Fruit fly (Drosophila melanogaster) whole organism, embryonic: ENCODE results near the gene Pa1.

ENCODE experiments used
- Blimp-1 ChIP-seq: fragments of 200-800 bp; sonication (Bioruptor generic); optimal IDR thresholded peaks from 3 replicates; lab custom pipeline; 2018; ENCODE audit warnings: missing biosample characterization, missing genetic modification characterization, mild to moderate bottlenecking, moderate library complexity, missing genetic modification reagents
- Bteb2 ChIP-seq: fragments of 200-800 bp; sonication (Bioruptor generic); optimal IDR thresholded peaks from 2 replicates; lab custom pipeline; 2016; ENCODE audit warnings: missing biosample characterization, missing genetic modification characterization
- CG12299 ChIP-seq: fragments of 200-800 bp; sonication (Bioruptor generic); optimal IDR thresholded peaks from 2 replicates; lab custom pipeline; 2018; ENCODE audit warnings: missing biosample characterization, mild to moderate bottlenecking, missing genetic modification characterization
- CG12391 ChIP-seq: fragments of 200-800 bp; sonication (Bioruptor generic); optimal IDR thresholded peaks from 3 replicates; lab custom pipeline; 2018; ENCODE audit warnings: missing biosample characterization, mild to moderate bottlenecking, missing genetic modification characterization, moderate library complexity
- CG12744 ChIP-seq: fragments of 200-800 bp; sonication (Bioruptor generic); optimal IDR thresholded peaks from 2 replicates; lab custom pipeline; 2016; ENCODE audit warnings: missing biosample characterization, missing genetic modification characterization
- CG12769 ChIP-seq: fragments of 200-800 bp; sonication (Bioruptor generic); optimal IDR thresholded peaks from 2 replicates; lab custom pipeline; 2019; ENCODE audit warnings: missing biosample characterization, mild to moderate bottlenecking, missing genetic modification characterization, moderate library complexity
- CG13296 ChIP-seq: fragments of 200-800 bp; sonication (Bioruptor generic); optimal IDR thresholded peaks from 3 replicates; lab custom pipeline; 2018; ENCODE audit warnings: missing biosample characterization, mild to moderate bottlenecking, missing genetic modification characterization
- CG15514 ChIP-seq: fragments of 200-800 bp; sonication (Bioruptor generic); optimal IDR thresholded peaks from 3 replicates; lab custom pipeline; 2017; ENCODE audit warnings: missing biosample characterization, missing genetic modification characterization, mild to moderate bottlenecking, moderate library complexity, missing genetic modification reagents
- CG18619 ChIP-seq: fragments of 200-800 bp; sonication (Bioruptor generic); optimal IDR thresholded peaks from 3 replicates; lab custom pipeline; 2017; ENCODE audit warnings: missing biosample characterization, mild to moderate bottlenecking, missing genetic modification characterization
- CG18764 ChIP-seq: fragments of 200-800 bp; sonication (Bioruptor generic); optimal IDR thresholded peaks from 3 replicates; lab custom pipeline; 2016; ENCODE audit warnings: missing biosample characterization, missing genetic modification characterization
- CG31224 ChIP-seq: fragments of 200-800 bp; sonication (Bioruptor generic); IDR thresholded peaks from 2 replicates; pipeline ENCODE4 v1.3.6; 2022; ENCODE audit warnings: missing biosample characterization, missing genetic modification characterization
- CG3407 ChIP-seq: fragments of 200-800 bp; sonication (Bioruptor generic); optimal IDR thresholded peaks from 2 replicates; lab custom pipeline; 2018; ENCODE audit warnings: missing biosample characterization, mild to moderate bottlenecking, missing genetic modification characterization
- CG34224 ChIP-seq: fragments of 200-800 bp; sonication (Bioruptor generic); IDR thresholded peaks from 3 replicates; pipeline ENCODE4 v1.3.6; 2022; ENCODE audit warnings: missing biosample characterization, missing genetic modification characterization; ENCODE audit not compliant: partially characterized antibody
- CG3726 ChIP-seq: fragments of 200-800 bp; sonication (Bioruptor generic); IDR thresholded peaks from 3 replicates; pipeline ENCODE4, ENCODE4 v1.3.6; 2022; ENCODE audit warnings: missing biosample characterization, missing genetic modification characterization
- CG3995 ChIP-seq: fragments of 200-800 bp; sonication (Bioruptor generic); optimal IDR thresholded peaks from 3 replicates; lab custom pipeline; 2016; ENCODE audit warnings: missing biosample characterization, missing genetic modification characterization
- CG4328 ChIP-seq: fragments of 200-800 bp; sonication (Bioruptor generic); optimal IDR thresholded peaks from 3 replicates; lab custom pipeline; 2017; ENCODE audit warnings: missing biosample characterization, missing genetic modification reagents, missing genetic modification characterization
- CG8359 ChIP-seq: fragments of 200-800 bp; sonication (Bioruptor generic); optimal IDR thresholded peaks from 2 replicates; lab custom pipeline; 2017; ENCODE audit warnings: missing biosample characterization, mild to moderate bottlenecking, missing genetic modification characterization, borderline replicate concordance
- CG8924 ChIP-seq: fragments of 200-800 bp; optimal IDR thresholded peaks from 3 replicates; lab custom pipeline; 2019; ENCODE audit warnings: missing biosample characterization, mild to moderate bottlenecking, missing genetic modification characterization, moderate library complexity
- CG9797 ChIP-seq: fragments of 200-800 bp; sonication (Bioruptor generic); optimal IDR thresholded peaks from 3 replicates; lab custom pipeline; 2018; ENCODE audit warnings: missing biosample characterization, mild to moderate bottlenecking, missing genetic modification characterization
- CoRest ChIP-seq: fragments of 200-800 bp; sonication (Bioruptor generic); optimal IDR thresholded peaks from 3 replicates; lab custom pipeline; 2018; ENCODE audit warnings: missing biosample characterization, mild to moderate bottlenecking, missing genetic modification characterization, moderate library complexity
- Doc3 ChIP-seq: fragments of 200-800 bp; sonication (Bioruptor generic); IDR thresholded peaks from 3 replicates; pipeline ENCODE4 v1.3.6; 2022; ENCODE audit warnings: missing biosample characterization, missing genetic modification characterization; ENCODE audit not compliant: partially characterized antibody
- Ets65A ChIP-seq: fragments of 200-800 bp; sonication (Bioruptor generic); peaks from one replicate; lab custom pipeline; 2016; ENCODE audit warnings: missing biosample characterization, missing genetic modification characterization
- Gsc ChIP-seq: fragments of 200-800 bp; sonication (Bioruptor generic); IDR thresholded peaks from 2 replicates; pipeline ENCODE4 v1.3.6; 2022; ENCODE audit warnings: missing biosample characterization, missing genetic modification characterization
- H15 ChIP-seq: fragments of 200-800 bp; sonication (Bioruptor generic); IDR thresholded peaks from 3 replicates; pipeline ENCODE4 v1.3.6; 2022; ENCODE audit warnings: missing biosample characterization, missing genetic modification characterization
- Hand ChIP-seq: fragments of 200-800 bp; sonication (Bioruptor generic); optimal IDR thresholded peaks from 2 replicates; lab custom pipeline; 2017; ENCODE audit warnings: mild to moderate bottlenecking, missing biosample characterization, missing genetic modification reagents, missing genetic modification characterization
- Kr ChIP-seq: fragments of 200-800 bp; sonication (Bioruptor generic); optimal IDR thresholded peaks from 2 replicates; lab custom pipeline; 2017; ENCODE audit warnings: missing biosample characterization, mild to moderate bottlenecking, missing genetic modification characterization
- Lhr ChIP-seq: fragments of 200-800 bp; sonication (Bioruptor generic); optimal IDR thresholded peaks from 3 replicates; lab custom pipeline; 2017; ENCODE audit warnings: mild to moderate bottlenecking, missing biosample characterization, missing genetic modification reagents, missing genetic modification characterization
- MESR4 ChIP-seq: fragments of 200-800 bp; sonication (Bioruptor generic); optimal IDR thresholded peaks from 2 replicates; lab custom pipeline; 2018; ENCODE audit warnings: missing biosample characterization, mild to moderate bottlenecking, missing genetic modification characterization, moderate library complexity
- Nf-YC ChIP-seq: fragments of 200-800 bp; optimal IDR thresholded peaks from 3 replicates; lab custom pipeline; 2019; ENCODE audit warnings: missing biosample characterization, mild to moderate bottlenecking, missing genetic modification characterization, moderate library complexity
- Sry-δ ChIP-seq: fragments of 200-800 bp; sonication (Bioruptor generic); optimal IDR thresholded peaks from 2 replicates; lab custom pipeline; 2016; ENCODE audit warnings: missing biosample characterization, missing genetic modification characterization
- aop ChIP-seq: fragments of 200-800 bp; sonication (Bioruptor generic); IDR thresholded peaks from 2 replicates; pipeline ENCODE4 v1.3.6; 2022; ENCODE audit warnings: missing biosample characterization, missing genetic modification characterization
- bcd ChIP-seq: fragments of 200-800 bp; sonication (Bioruptor generic); optimal IDR thresholded peaks from 2 replicates; lab custom pipeline; 2017; ENCODE audit warnings: missing biosample characterization, mild to moderate bottlenecking, missing genetic modification characterization
- corto ChIP-seq: fragments of 200-800 bp; sonication (Bioruptor generic); optimal IDR thresholded peaks from 2 replicates; lab custom pipeline; 2016; ENCODE audit warnings: missing biosample characterization, mild to moderate bottlenecking, missing genetic modification characterization, moderate library complexity
- croc ChIP-seq: fragments of 200-800 bp; sonication (Bioruptor generic); conservative IDR thresholded peaks from 3 replicates; pipeline ENCODE4 v1.3.6; 2022; ENCODE audit warnings: missing biosample characterization, missing genetic modification characterization
- danr ChIP-seq: fragments of 200-800 bp; sonication (Bioruptor generic); IDR thresholded peaks from 2 replicates; pipeline ENCODE4 v1.3.6; 2022; ENCODE audit warnings: missing biosample characterization, missing genetic modification characterization
- dm ChIP-seq: fragments of 200-800 bp; sonication (Bioruptor generic); optimal IDR thresholded peaks from 3 replicates; lab custom pipeline; 2016; ENCODE audit warnings: missing biosample characterization, missing genetic modification characterization
- emc ChIP-seq: fragments of 200-800 bp; sonication (Bioruptor generic); optimal IDR thresholded peaks from 2 replicates; lab custom pipeline; 2016; ENCODE audit warnings: missing biosample characterization, missing genetic modification characterization
- grn ChIP-seq: fragments of 200-800 bp; sonication (Bioruptor generic); optimal IDR thresholded peaks from 3 replicates; lab custom pipeline; 2017; ENCODE audit warnings: missing biosample characterization, missing genetic modification characterization
- gsb ChIP-seq: fragments of 200-800 bp; sonication (Bioruptor generic); IDR thresholded peaks from 2 replicates; pipeline ENCODE4 v1.3.6; 2022; ENCODE audit warnings: missing biosample characterization, missing genetic modification characterization
- gt ChIP-seq: fragments of 200-800 bp; sonication (Bioruptor generic); IDR thresholded peaks from 2 replicates; pipeline ENCODE4 v1.3.6; 2022; ENCODE audit warnings: missing biosample characterization, missing genetic modification characterization
- h ChIP-seq: fragments of >200 bp; optimal IDR thresholded peaks from 2 replicates; lab custom pipeline; 2017
- hb ChIP-seq: fragments of 200-800 bp; sonication (Bioruptor generic); IDR thresholded peaks from 3 replicates; pipeline ENCODE4 v1.3.6; 2022; ENCODE audit warnings: missing biosample characterization, missing genetic modification characterization; ENCODE audit not compliant: partially characterized antibody
- kah ChIP-seq: fragments of 200-800 bp; sonication (Bioruptor generic); optimal IDR thresholded peaks from 2 replicates; lab custom pipeline; 2018; ENCODE audit warnings: missing biosample characterization, mild to moderate bottlenecking, missing genetic modification characterization
- mam ChIP-seq: fragments of 200-800 bp; sonication (Bioruptor generic); optimal IDR thresholded peaks from 3 replicates; lab custom pipeline; 2016; ENCODE audit warnings: missing biosample characterization, missing genetic modification characterization
- oc ChIP-seq: fragments of 200-800 bp; sonication (Bioruptor generic); optimal IDR thresholded peaks from 2 replicates; lab custom pipeline; 2018; ENCODE audit warnings: missing biosample characterization, mild to moderate bottlenecking, missing genetic modification characterization, moderate library complexity
- psq ChIP-seq: fragments of 200-800 bp; sonication (Bioruptor generic); optimal IDR thresholded peaks from 2 replicates; lab custom pipeline; 2017; ENCODE audit warnings: missing biosample characterization, missing genetic modification characterization
- schlank ChIP-seq: fragments of 200-800 bp; sonication (Bioruptor generic); optimal IDR thresholded peaks from 2 replicates; lab custom pipeline; 2018; ENCODE audit warnings: missing biosample characterization, mild to moderate bottlenecking, missing genetic modification characterization
- tin ChIP-seq: fragments of 200-800 bp; sonication (Bioruptor generic); optimal IDR thresholded peaks from 3 replicates; lab custom pipeline; 2016; ENCODE audit warnings: missing biosample characterization, missing genetic modification characterization
- trem ChIP-seq: fragments of 200-800 bp; optimal IDR thresholded peaks from 3 replicates; lab custom pipeline; 2019; ENCODE audit warnings: missing biosample characterization, mild to moderate bottlenecking, missing genetic modification characterization, moderate library complexity
- zen ChIP-seq: fragments of 200-800 bp; sonication (Bioruptor generic); optimal IDR thresholded peaks from 3 replicates; lab custom pipeline; 2018; ENCODE audit warnings: missing biosample characterization, mild to moderate bottlenecking, missing genetic modification characterization, moderate library complexity

The Pa1 gene

dm6 chrX:11367783-11368509, 8.9 kb downstream of the Pa1 start, which contains the start of the genes hop and Tim8 (continued):
- TF ChIP-seq CG3726 (GFP tag; lab: Robert Waterston, UW) (no peak), Hand (GFP tag; lab: Kevin White, UChicago) (no peak), aop (GFP tag; lab: Robert Waterston, UW) (no peak), bcd (GFP tag; lab: Kevin White, UChicago) (no peak), CoRest (tag; lab: Kevin White, UChicago) (peak; percentile 19), CG12391 (tag; lab: Kevin White, UChicago) (peak; percentile 10), trem (tag; lab: Kevin White, UChicago) (peak; percentile 32), CG18764 (GFP tag; lab: Kevin White, UChicago) (no peak), Blimp-1 (GFP tag; lab: Kevin White, UChicago) (no peak), grn (GFP tag; lab: Kevin White, UChicago) (no peak), CG34224 (GFP tag; lab: Robert Waterston, UW) (peak; percentile 83), corto (GFP tag; lab: Kevin White, UChicago) (no peak), schlank (tag; lab: Kevin White, UChicago) (no peak), mam (no peak), Doc3 (GFP tag; lab: Robert Waterston, UW) (peak; percentile 66; the same call in 2 of the 3 replicates), kah (GFP tag; lab: Kevin White, UChicago) (no peak), dm (GFP tag; lab: Kevin White, UChicago) (peak; percentile 46), Bteb2 (GFP tag; lab: Kevin White, UChicago) (no peak), CG18619 (GFP tag; lab: Kevin White, UChicago) (no peak), CG31224 (no peak), tin (GFP tag; lab: Kevin White, UChicago) (no peak), CG9797 (GFP tag; lab: Kevin White, UChicago) (peak; percentile 32), CG12299 (tag; lab: Kevin White, UChicago) (no peak), Gsc (GFP tag; lab: Robert Waterston, UW) (no peak), Nf-YC (tag; lab: Kevin White, UChicago) (peak; percentile 45), CG8924 (tag; lab: Kevin White, UChicago) (no peak), hb (GFP tag; lab: Robert Waterston, UW) (peak; percentile 95), Lhr (GFP tag; lab: Kevin White, UChicago) (no peak), Sry-δ (GFP tag; lab: Kevin White, UChicago) (peak; percentile 77), gt (no peak), h (lab: Kevin White, UChicago) (no peak), CG12744 (GFP tag; lab: Kevin White, UChicago) (no peak), oc (tag; lab: Kevin White, UChicago) (no peak), gsb (GFP tag; lab: Robert Waterston, UW) (no peak), Kr (GFP tag; lab: Kevin White, UChicago) (no peak), zen (no peak), emc (GFP tag; lab: Kevin White, UChicago) (no peak), CG15514 (peak; percentile 99), danr (GFP tag; lab: Robert Waterston, UW) (no peak), MESR4 (peak; percentile 87), CG3407 (GFP tag; lab: Kevin White, UChicago) (no peak), CG13296 (no peak), H15 (GFP tag; lab: Robert Waterston, UW) (no peak), psq (no peak), CG3995 (GFP tag; lab: Kevin White, UChicago) (peak; percentile 73), Ets65A (GFP tag; lab: Kevin White, UChicago) (peak; percentile 59), CG4328 (GFP tag; lab: Kevin White, UChicago) (no peak), CG8359 (GFP tag; lab: Kevin White, UChicago) (no peak), croc (GFP tag; lab: Robert Waterston, UW) (no peak), CG12769 (tag; lab: Kevin White, UChicago) (no peak)
